Fruit fly (Drosophila melanogaster): ENCODE measurements around the gene CG7227.

DNA sequence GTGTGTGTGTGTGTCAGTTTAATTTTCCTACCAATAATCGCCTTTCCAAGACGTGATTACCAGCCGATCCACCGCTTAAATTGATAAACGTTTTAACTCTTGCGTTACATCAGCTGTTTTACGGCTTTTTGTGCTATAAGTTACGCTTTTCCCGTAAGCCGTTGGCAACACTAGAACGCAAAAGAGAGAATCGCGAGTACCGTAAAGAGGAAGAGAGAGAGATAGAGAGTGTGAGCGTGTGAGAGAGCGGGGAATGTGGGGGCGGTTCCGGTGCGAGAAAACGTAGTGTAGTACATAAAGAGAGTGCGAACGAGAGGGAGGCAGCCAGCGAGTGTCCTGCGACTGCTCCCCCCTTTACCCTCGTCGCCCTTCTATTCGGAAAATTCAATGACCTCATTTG, 33.6 kb upstream of the CG7227 start:
- TF ChIP-seq Mnt (GFP tag; optimal IDR thresholded peaks at IDR 0.05) (no peak), CG5204 (GFP tag; optimal IDR thresholded peaks at IDR 0.05) (no peak), CG11617 (GFP tag; optimal IDR thresholded peaks at IDR 0.05) (no peak), kay (GFP tag; ENCODE audit: borderline replicate concordance) (no peak)
